In the genomic region with DNA sequence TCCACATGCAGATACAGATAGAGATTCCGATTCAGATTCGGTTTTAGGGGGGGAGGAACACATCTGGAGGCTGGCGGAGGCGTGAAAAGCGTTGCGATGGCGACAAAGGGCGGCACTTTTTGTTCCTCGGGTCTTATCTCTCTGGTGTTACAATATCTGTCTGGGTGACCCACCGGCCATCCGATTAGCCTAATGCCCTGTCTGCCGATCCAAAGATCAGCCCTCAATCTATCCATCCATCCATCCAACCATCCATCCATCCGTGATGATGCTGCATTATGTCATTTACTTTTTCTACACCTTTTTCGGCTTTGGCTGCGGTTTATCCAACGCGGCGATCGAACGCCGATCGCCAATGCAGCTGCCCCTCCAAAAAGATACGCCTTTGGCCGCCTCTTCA, we compare ENCODE assay signal across 2 fruit fly cellular contexts.
TF ChIP-seq lines count a peak whose summit lies in the region.

No protein-coding gene starts in this region.

- TF ChIP-seq CTCF in whole organism, embryonic (GFP tag; optimal IDR thresholded peaks at IDR 0.05; lab: Kevin White, UChicago): no peak

TF ChIP-seq in whole organism, embryonic, 481 proteins besides CTCF, POLR2A, EP300 and RAD21:
- TF ChIP-seq CG10366 (GFP tag; IDR thresholded peaks at IDR 0.05; lab: Robert Waterston, UW) (no peak), cas (GFP tag; IDR thresholded peaks at IDR 0.05; lab: Robert Waterston, UW) (no peak), grn (GFP tag; optimal IDR thresholded peaks at IDR 0.05; lab: Kevin White, UChicago) (peak; percentile 87), kni (GFP tag; optimal IDR thresholded peaks at IDR 0.05; lab: Kevin White, UChicago) (peak; percentile 28), fd3F (GFP tag; optimal IDR thresholded peaks at IDR 0.05; lab: Kevin White, UChicago) (no peak), oc (tag; optimal IDR thresholded peaks at IDR 0.05; lab: Kevin White, UChicago) (peak; percentile 46), gsb-n (tag; optimal IDR thresholded peaks at IDR 0.05; lab: Kevin White, UChicago) (no peak), p53 (GFP tag; optimal IDR thresholded peaks at IDR 0.05; lab: Kevin White, UChicago) (no peak), crol (GFP tag; IDR thresholded peaks at IDR 0.05; lab: Robert Waterston, UW) (peak; percentile 10; the same call in 1 of the 2 replicates), Hr78 (GFP tag; optimal IDR thresholded peaks at IDR 0.05; lab: Kevin White, UChicago) (peak in 1 of 2 experiments; percentile 33), ase (GFP tag; IDR thresholded peaks at IDR 0.05; lab: Robert Waterston, UW) (no peak), CG10959 (GFP tag; IDR thresholded peaks at IDR 0.05; lab: Robert Waterston, UW) (no peak), yki (optimal IDR thresholded peaks at IDR 0.05; lab: Kevin White, UChicago) (no peak), CG8281 (tag; optimal IDR thresholded peaks at IDR 0.05; lab: Kevin White, UChicago) (peak; percentile 99), Pdp1 (GFP tag; optimal IDR thresholded peaks at IDR 0.05; lab: Kevin White, UChicago) (peak in 1 of 2 experiments; percentile 35), tx (GFP tag; optimal IDR thresholded peaks at IDR 0.05; lab: Kevin White, UChicago) (no peak), CG1832 (GFP tag; optimal IDR thresholded peaks at IDR 0.05; lab: Kevin White, UChicago) (no peak), insv (GFP tag; optimal IDR thresholded peaks at IDR 0.05; lab: Kevin White, UChicago) (no peak)

TF ChIP-seq in whole organism, prepupa, 60 proteins besides CTCF, POLR2A, EP300 and RAD21:
- TF ChIP-seq CG8632 (GFP tag; optimal IDR thresholded peaks at IDR 0.05; lab: Kevin White, UChicago): no peak
- peak; percentile 87 for TF ChIP-seq svp (GFP tag; lab: Kevin White, UChicago)
